Fruit fly (Drosophila melanogaster): Measurements from ENCODE around the gene CG3792.

The CG3792 gene

dm6 chr2L:4945300-4945699 lies 31.8 kb upstream of the CG3792 start, which contains the start of the genes mRpL24 and betaggt-I (continued):
- peak; percentile 93 for TF ChIP-seq caup (GFP tag; optimal IDR thresholded peaks at IDR 0.05; ENCODE audit: severe bottlenecking)
- peak; percentile 87 for TF ChIP-seq CG3838 (GFP tag; optimal IDR thresholded peaks at IDR 0.05)
- no peak for TF ChIP-seq HLHmδ (GFP tag; optimal IDR thresholded peaks at IDR 0.05)
- TF ChIP-seq CG12391 (tag; optimal IDR thresholded peaks at IDR 0.05), result peak; percentile 99
- TF ChIP-seq CG7372 (GFP tag; IDR thresholded peaks at IDR 0.05), result peak; percentile 96
- peak; percentile 100 for TF ChIP-seq CG4820 (GFP tag; optimal IDR thresholded peaks at IDR 0.05)
- peak; percentile 78 for TF ChIP-seq CG5180 (GFP tag; optimal IDR thresholded peaks at IDR 0.05)
- TF ChIP-seq Deaf1 (tag; optimal IDR thresholded peaks at IDR 0.05), result peak; percentile 81
- TF ChIP-seq HLH4C (GFP tag; IDR thresholded peaks at IDR 0.05; ENCODE audit: partially characterized antibody), result no peak
- peak; percentile 80 for TF ChIP-seq kah (GFP tag; optimal IDR thresholded peaks at IDR 0.05)
- TF ChIP-seq trh (GFP tag; optimal IDR thresholded peaks at IDR 0.05), result peak; percentile 89
- TF ChIP-seq gcm (GFP tag; optimal IDR thresholded peaks at IDR 0.05), result peak; percentile 96
- TF ChIP-seq CG12942 (GFP tag; optimal IDR thresholded peaks at IDR 0.05), result peak; percentile 95
- TF ChIP-seq CG9215 (GFP tag; IDR thresholded peaks at IDR 0.05), result peak; percentile 93
- TF ChIP-seq hth (optimal IDR thresholded peaks at IDR 0.05), result no peak
- TF ChIP-seq pros (GFP tag; optimal IDR thresholded peaks at IDR 0.05), result peak; percentile 29
- peak; percentile 97 for TF ChIP-seq CG9932 (GFP tag; IDR thresholded peaks at IDR 0.05)
- TF ChIP-seq eve (GFP tag; optimal IDR thresholded peaks at IDR 0.05), result no peak
- TF ChIP-seq CG34422 (GFP tag; IDR thresholded peaks at IDR 0.05), result peak; percentile 98
- peak; percentile 99 for TF ChIP-seq gem (tag; optimal IDR thresholded peaks at IDR 0.05)
- TF ChIP-seq Hmr (GFP tag; optimal IDR thresholded peaks at IDR 0.05), result peak; percentile 97
- peak; percentile 74 for TF ChIP-seq wek (GFP tag; optimal IDR thresholded peaks at IDR 0.05)
- TF ChIP-seq Neu2 (GFP tag; optimal IDR thresholded peaks at IDR 0.05; ENCODE audit: borderline replicate concordance), result no peak
- peak; percentile 64 for TF ChIP-seq jumu (GFP tag; optimal IDR thresholded peaks at IDR 0.05)
- peak; percentile 76 for TF ChIP-seq CG4360 (GFP tag; IDR thresholded peaks at IDR 0.05)
- TF ChIP-seq MBD-R2 (GFP tag; IDR thresholded peaks at IDR 0.05), result peak; percentile 99
- peak; percentile 61 for TF ChIP-seq Ets97D (GFP tag; optimal IDR thresholded peaks at IDR 0.05)
- TF ChIP-seq grn (GFP tag; optimal IDR thresholded peaks at IDR 0.05), result peak; percentile 56
- TF ChIP-seq Ptx1 (GFP tag; IDR thresholded peaks at IDR 0.05), result peak; percentile 98
- peak; percentile 83 for TF ChIP-seq CG11560 (tag; IDR thresholded peaks at IDR 0.05)
- TF ChIP-seq usp (GFP tag; optimal IDR thresholded peaks at IDR 0.05), result no peak
- peak; percentile 97 for TF ChIP-seq CG18599 (GFP tag; optimal IDR thresholded peaks at IDR 0.05)
- TF ChIP-seq sima (GFP tag; optimal IDR thresholded peaks at IDR 0.05), result no peak
- peak; percentile 91 for TF ChIP-seq tio (GFP tag; optimal IDR thresholded peaks at IDR 0.05)
- TF ChIP-seq al (GFP tag; IDR thresholded peaks at IDR 0.05), result peak; percentile 95
- peak; percentile 86 for TF ChIP-seq CG6813 (GFP tag; optimal IDR thresholded peaks at IDR 0.05)
- TF ChIP-seq insv (GFP tag; optimal IDR thresholded peaks at IDR 0.05), result peak in 1 of 2 experiments; percentile 73
- peak; percentile 94 for TF ChIP-seq Ets65A (GFP tag)
- peak; percentile 89 for TF ChIP-seq CG1529 (GFP tag; optimal IDR thresholded peaks at IDR 0.05)
- peak; percentile 90 for TF ChIP-seq danr (GFP tag; IDR thresholded peaks at IDR 0.05)
- peak; percentile 95 for TF ChIP-seq Oaz (GFP tag; IDR thresholded peaks at IDR 0.05)
- peak; percentile 89 for TF ChIP-seq pho (GFP tag; optimal IDR thresholded peaks at IDR 0.05)
- TF ChIP-seq nau (GFP tag; optimal IDR thresholded peaks at IDR 0.05), result no peak
- TF ChIP-seq Abd-B (GFP tag; optimal IDR thresholded peaks at IDR 0.05), result peak; percentile 96
- TF ChIP-seq fd3F (GFP tag; optimal IDR thresholded peaks at IDR 0.05), result peak; percentile 96
- peak; percentile 92 for TF ChIP-seq BtbVII (GFP tag; optimal IDR thresholded peaks at IDR 0.05)
- TF ChIP-seq gce (GFP tag; IDR thresholded peaks at IDR 0.05), result peak; percentile 96
- TF ChIP-seq Doc2 (GFP tag; IDR thresholded peaks at IDR 0.05), result peak; percentile 84
- TF ChIP-seq Dp (GFP tag; optimal IDR thresholded peaks at IDR 0.05), result peak; percentile 25
- TF ChIP-seq YL-1 (GFP tag; optimal IDR thresholded peaks at IDR 0.05), result peak; percentile 95
- peak; percentile 50 for TF ChIP-seq Atf-2 (GFP tag; optimal IDR thresholded peaks at IDR 0.05)
